Fruit fly (Drosophila melanogaster) whole organism, embryonic: ENCODE data around the gene CG3368.
A peak's percentile ranks its signal among the peaks of the same experiment; 100 is the strongest.

Experiments used
- CG10267 ChIP-seq: fragments of 200-800 bp; sonication (Bioruptor generic); optimal IDR thresholded peaks from 2 replicates; lab custom pipeline; 2018; ENCODE audit warnings: missing biosample characterization, mild to moderate bottlenecking, missing genetic modification characterization, moderate library complexity
- CG12236 ChIP-seq: fragments of 200-800 bp; sonication (Bioruptor generic); optimal IDR thresholded peaks from 2 replicates; lab custom pipeline; 2016; ENCODE audit warnings: missing biosample characterization, missing genetic modification characterization
- CG12299 ChIP-seq: fragments of 200-800 bp; sonication (Bioruptor generic); optimal IDR thresholded peaks from 2 replicates; lab custom pipeline; 2018; ENCODE audit warnings: missing biosample characterization, mild to moderate bottlenecking, missing genetic modification characterization
- CG13123 ChIP-seq: fragments of 200-800 bp; sonication (Bioruptor generic); optimal IDR thresholded peaks from 2 replicates; lab custom pipeline; 2016; ENCODE audit warnings: missing biosample characterization, missing genetic modification characterization
- CG13624 ChIP-seq: fragments of 200-800 bp; sonication (Bioruptor generic); optimal IDR thresholded peaks from 2 replicates; lab custom pipeline; 2016; ENCODE audit warnings: missing biosample characterization, missing genetic modification characterization
- CG15011 ChIP-seq: fragments of 200-800 bp; sonication (Bioruptor generic); optimal IDR thresholded peaks from 3 replicates; lab custom pipeline; 2018; ENCODE audit warnings: missing biosample characterization, mild to moderate bottlenecking, missing genetic modification characterization
- CG1602 ChIP-seq: fragments of 200-800 bp; sonication (Bioruptor generic); optimal IDR thresholded peaks from 3 replicates; lab custom pipeline; 2016; ENCODE audit warnings: missing biosample characterization, missing genetic modification characterization
- CG16779 ChIP-seq: fragments of 200-800 bp; sonication (Bioruptor generic); IDR thresholded peaks from 2 replicates; pipeline ENCODE4 v1.3.6; 2022; ENCODE audit warnings: missing biosample characterization, missing genetic modification characterization
- CG16813 ChIP-seq: fragments of 200-800 bp; sonication (Bioruptor generic); IDR thresholded peaks from 3 replicates; pipeline ENCODE4 v1.3.6; 2022; ENCODE audit warnings: missing biosample characterization, missing genetic modification characterization; ENCODE audit not compliant: partially characterized antibody
- CG17328 ChIP-seq: fragments of 200-800 bp; sonication (Bioruptor generic); IDR thresholded peaks from 2 replicates; pipeline ENCODE4 v1.3.6; 2022; ENCODE audit warnings: missing biosample characterization, missing genetic modification characterization
- CG3065 ChIP-seq: fragments of 200-800 bp; sonication (Bioruptor generic); optimal IDR thresholded peaks from 2 replicates; lab custom pipeline; 2016; ENCODE audit warnings: missing biosample characterization, missing genetic modification characterization
- CG32532 ChIP-seq: fragments of 200-800 bp; sonication (Bioruptor generic); IDR thresholded peaks from 2 replicates; pipeline ENCODE4 v1.3.6; 2022; ENCODE audit warnings: missing biosample characterization, missing genetic modification characterization
- CG4404 ChIP-seq: fragments of 200-800 bp; sonication (Bioruptor generic); IDR thresholded peaks from 2 replicates; pipeline ENCODE4 v1.3.6; 2022; ENCODE audit warnings: missing biosample characterization, missing genetic modification characterization
- CG6813 ChIP-seq: fragments of 200-800 bp; sonication (Bioruptor generic); optimal IDR thresholded peaks from 2 replicates; lab custom pipeline; 2017; ENCODE audit warnings: missing biosample characterization, missing genetic modification characterization, mild to moderate bottlenecking, moderate library complexity, missing genetic modification reagents
- CG7271 ChIP-seq: fragments of 200-800 bp; sonication (Bioruptor generic); optimal IDR thresholded peaks from 2 replicates; lab custom pipeline; 2018; ENCODE audit warnings: missing biosample characterization, mild to moderate bottlenecking, missing genetic modification characterization, moderate library complexity
- CG8281 ChIP-seq: fragments of 200-800 bp; sonication (Bioruptor generic); optimal IDR thresholded peaks from 2 replicates; lab custom pipeline; 2018; ENCODE audit warnings: missing biosample characterization, mild to moderate bottlenecking, missing genetic modification characterization, moderate library complexity
- CG9817 ChIP-seq: fragments of 200-800 bp; sonication (Bioruptor generic); optimal IDR thresholded peaks from 2 replicates; lab custom pipeline; 2018; ENCODE audit warnings: missing biosample characterization, mild to moderate bottlenecking, missing genetic modification characterization, moderate library complexity
- CG9876 ChIP-seq: fragments of 200-800 bp; sonication (Bioruptor generic); optimal IDR thresholded peaks from 2 replicates; lab custom pipeline; 2016; ENCODE audit warnings: missing biosample characterization, missing genetic modification characterization
- Camta ChIP-seq: fragments of 200-800 bp; sonication (Bioruptor generic); optimal IDR thresholded peaks from 2 replicates; lab custom pipeline; 2016; ENCODE audit warnings: missing biosample characterization, missing genetic modification characterization
- CoRest ChIP-seq: fragments of 200-800 bp; sonication (Bioruptor generic); optimal IDR thresholded peaks from 3 replicates; lab custom pipeline; 2018; ENCODE audit warnings: missing biosample characterization, mild to moderate bottlenecking, missing genetic modification characterization, moderate library complexity
- CrebB ChIP-seq: fragments of 200-800 bp; sonication (Bioruptor generic); optimal IDR thresholded peaks from 3 replicates; lab custom pipeline; 2018; ENCODE audit warnings: missing biosample characterization, mild to moderate bottlenecking, missing genetic modification characterization
- D19B ChIP-seq: fragments of 200-800 bp; sonication (Bioruptor generic); optimal IDR thresholded peaks from 2 replicates; lab custom pipeline; 2017; ENCODE audit warnings: missing biosample characterization, mild to moderate bottlenecking, missing genetic modification characterization
- Deaf1 ChIP-seq: fragments of 200-800 bp; optimal IDR thresholded peaks from 3 replicates; lab custom pipeline; 2019; ENCODE audit warnings: missing biosample characterization, mild to moderate bottlenecking, missing genetic modification characterization, moderate library complexity
- Dip2 ChIP-seq: fragments of 200-800 bp; sonication (Bioruptor generic); IDR thresholded peaks from 2 replicates; pipeline ENCODE4 v1.3.6; 2022; ENCODE audit warnings: missing biosample characterization, missing genetic modification characterization
- Hey ChIP-seq: fragments of 200-800 bp; sonication (Bioruptor generic); optimal IDR thresholded peaks from 3 replicates; lab custom pipeline; 2018; ENCODE audit warnings: missing biosample characterization, mild to moderate bottlenecking, missing genetic modification characterization
- Lhr ChIP-seq: fragments of 200-800 bp; sonication (Bioruptor generic); optimal IDR thresholded peaks from 3 replicates; lab custom pipeline; 2017; ENCODE audit warnings: mild to moderate bottlenecking, missing biosample characterization, missing genetic modification reagents, missing genetic modification characterization
- Mad ChIP-seq: fragments of 200-800 bp; sonication (Bioruptor generic); optimal IDR thresholded peaks from 2 replicates; lab custom pipeline; 2016; ENCODE audit warnings: missing biosample characterization, missing genetic modification characterization
- Max ChIP-seq: fragments of 200-800 bp; sonication (Bioruptor generic); optimal IDR thresholded peaks from 2 replicates; lab custom pipeline; 2016; ENCODE audit warnings: missing biosample characterization, mild to moderate bottlenecking, missing genetic modification characterization
- NC2β ChIP-seq: fragments of 200-800 bp; sonication (Bioruptor generic); optimal IDR thresholded peaks from 2 replicates; lab custom pipeline; 2016; ENCODE audit warnings: missing biosample characterization, missing genetic modification characterization
- TFAM ChIP-seq: fragments of 200-800 bp; sonication (Bioruptor generic); optimal IDR thresholded peaks from 2 replicates; lab custom pipeline; 2017; ENCODE audit warnings: missing biosample characterization, missing genetic modification characterization, inconsistent platforms
- ac ChIP-seq: fragments of 200-800 bp; sonication (Bioruptor generic); optimal IDR thresholded peaks from 3 replicates; lab custom pipeline; 2017; ENCODE audit warnings: missing biosample characterization, mild to moderate bottlenecking, missing genetic modification characterization
- ato ChIP-seq: fragments of 200-800 bp; sonication (Bioruptor generic); IDR thresholded peaks from 2 replicates; pipeline ENCODE4 v1.3.6; 2022; ENCODE audit warnings: missing biosample characterization, missing genetic modification characterization; ENCODE audit not compliant: partially characterized antibody
- bigmax ChIP-seq: fragments of 200-800 bp; sonication (Bioruptor generic); optimal IDR thresholded peaks from 2 replicates; lab custom pipeline; 2018; ENCODE audit warnings: missing biosample characterization, mild to moderate bottlenecking, missing genetic modification characterization
- dysf ChIP-seq: fragments of 200-800 bp; sonication (Bioruptor generic); IDR thresholded peaks from 3 replicates; pipeline ENCODE4 v1.3.6; 2022; ENCODE audit warnings: missing biosample characterization, missing genetic modification characterization
- ems ChIP-seq: fragments of 200-800 bp; sonication (Bioruptor generic); optimal IDR thresholded peaks from 3 replicates; lab custom pipeline; 2016; ENCODE audit warnings: missing biosample characterization, missing genetic modification characterization
- fd64A ChIP-seq: fragments of 200-800 bp; sonication (Bioruptor generic); optimal IDR thresholded peaks from 3 replicates; lab custom pipeline; 2018; ENCODE audit warnings: missing biosample characterization, mild to moderate bottlenecking, missing genetic modification characterization
- gce ChIP-seq: fragments of 200-800 bp; sonication (Bioruptor generic); IDR thresholded peaks from 3 replicates; pipeline ENCODE4 v1.3.6; 2022; ENCODE audit warnings: missing biosample characterization, missing genetic modification characterization
- prd ChIP-seq, 3 experiments: fragments of >200 bp in 2 of 3; fragments of 200-800 bp in 1 of 3; sonication (Bioruptor generic) in 1 of 3; optimal IDR thresholded peaks in 2 of 3; IDR thresholded peaks in 1 of 3; 2 replicates in 2 of 3; 3 replicates in 1 of 3; pipeline versions ENCODE4 v1.3.6 to Lab custom; 2017 to 2022; ENCODE audit warnings: missing biosample characterization in 1 of 3, missing genetic modification characterization in 1 of 3
- pzg ChIP-seq: fragments of 200-800 bp; sonication (Bioruptor generic); optimal IDR thresholded peaks from 3 replicates; lab custom pipeline; 2018; ENCODE audit warnings: missing biosample characterization, mild to moderate bottlenecking, missing genetic modification characterization, moderate library complexity
- run ChIP-seq: fragments of 200-800 bp; sonication (Bioruptor generic); optimal IDR thresholded peaks from 3 replicates; lab custom pipeline; 2018; ENCODE audit warnings: missing biosample characterization, mild to moderate bottlenecking, missing genetic modification characterization
- sc ChIP-seq, 3 experiments: fragments of >200 bp in 2 of 3; fragments of 200-800 bp in 1 of 3; sonication (Bioruptor generic) in 1 of 3; optimal IDR thresholded peaks; 2 replicates in 2 of 3; 3 replicates in 1 of 3; lab custom pipeline; 2017; ENCODE audit warnings: mild to moderate bottlenecking in 1 of 3, missing biosample characterization in 1 of 3, missing genetic modification characterization in 1 of 3, missing genetic modification reagents in 1 of 3
- sna ChIP-seq: fragments of 200-800 bp; sonication (Bioruptor generic); IDR thresholded peaks from 2 replicates; pipeline ENCODE4 v1.3.6; 2022; ENCODE audit warnings: missing biosample characterization, missing genetic modification characterization; ENCODE audit not compliant: partially characterized antibody
- so ChIP-seq: fragments of 200-800 bp; sonication (Bioruptor generic); IDR thresholded peaks from 3 replicates; pipeline ENCODE4 v1.3.6; 2022; ENCODE audit warnings: missing biosample characterization, missing genetic modification characterization
- stc ChIP-seq: fragments of 200-800 bp; sonication (Bioruptor generic); IDR thresholded peaks from 2 replicates; pipeline ENCODE4 v1.3.6; 2022; ENCODE audit warnings: missing biosample characterization, missing genetic modification characterization
- stwl ChIP-seq: fragments of 200-800 bp; sonication (Bioruptor generic); optimal IDR thresholded peaks from 3 replicates; lab custom pipeline; 2018; ENCODE audit warnings: missing biosample characterization, mild to moderate bottlenecking, missing genetic modification characterization, moderate library complexity
- tin ChIP-seq: fragments of 200-800 bp; sonication (Bioruptor generic); optimal IDR thresholded peaks from 3 replicates; lab custom pipeline; 2016; ENCODE audit warnings: missing biosample characterization, missing genetic modification characterization
- ttk ChIP-seq: fragments of 200-800 bp; sonication (Bioruptor generic); IDR thresholded peaks from 2 replicates; pipeline ENCODE4 v2.1.2; 2022; ENCODE audit warnings: missing biosample characterization, missing genetic modification characterization
- zf30C ChIP-seq: fragments of 200-800 bp; sonication (Bioruptor generic); optimal IDR thresholded peaks from 3 replicates; lab custom pipeline; 2018; ENCODE audit warnings: missing biosample characterization, mild to moderate bottlenecking, missing genetic modification characterization

CG3368 gene

dm6 chr3R:27238438-27239301 lies 44.9 kb upstream of the CG3368 start, which contains the start of the genes CG31064 and PolA2 (continued):
- peak; percentile 53 for TF ChIP-seq CG10267 (tag; lab: Kevin White, UChicago)
- peak; percentile 66 for TF ChIP-seq CG16813 (GFP tag; lab: Robert Waterston, UW)
- TF ChIP-seq prd (optimal IDR thresholded peaks at IDR 0.05; lab: Kevin White, UChicago) = no peak
- TF ChIP-seq prd (GFP tag; IDR thresholded peaks at IDR 0.05; lab: Robert Waterston, UW) = no peak
- peak; percentile 75 for TF ChIP-seq ato
- no peak for TF ChIP-seq bigmax
- TF ChIP-seq CG9817 (tag; lab: Kevin White, UChicago) = no peak
- no peak for TF ChIP-seq TFAM
- no peak for TF ChIP-seq Dip2 (GFP tag; lab: Robert Waterston, UW)
- TF ChIP-seq CG16779 (GFP tag; lab: Robert Waterston, UW) = no peak
- TF ChIP-seq CG1602 (GFP tag; lab: Kevin White, UChicago) = no peak
- peak; percentile 82 for TF ChIP-seq stwl (tag; lab: Kevin White, UChicago)
- no peak for TF ChIP-seq Mad (GFP tag; lab: Kevin White, UChicago)
- no peak for TF ChIP-seq CG12299
- TF ChIP-seq CG7271 (tag; lab: Kevin White, UChicago) = no peak
- TF ChIP-seq D19B (GFP tag; lab: Kevin White, UChicago) = no peak
- no peak for TF ChIP-seq fd64A
- TF ChIP-seq Lhr (GFP tag; lab: Kevin White, UChicago) = no peak
- TF ChIP-seq pzg (GFP tag; lab: Kevin White, UChicago) = peak; percentile 95
- peak; percentile 42 for TF ChIP-seq CrebB (tag; lab: Kevin White, UChicago)
- no peak for TF ChIP-seq CG6813 (GFP tag; lab: Kevin White, UChicago)
- peak; percentile 71 for TF ChIP-seq ac (GFP tag; lab: Kevin White, UChicago)
- no peak for TF ChIP-seq zf30C (GFP tag; lab: Kevin White, UChicago)
- no peak for TF ChIP-seq Camta (GFP tag; lab: Kevin White, UChicago)
- peak; percentile 94 for TF ChIP-seq CG8281 (tag; lab: Kevin White, UChicago)
- no peak for TF ChIP-seq CG17328 (GFP tag; lab: Robert Waterston, UW)
- no peak for TF ChIP-seq CG3065 (GFP tag; lab: Kevin White, UChicago)
- no peak for TF ChIP-seq CG12236 (GFP tag; lab: Kevin White, UChicago)
- TF ChIP-seq CG15011 (GFP tag; lab: Kevin White, UChicago) = no peak
- TF ChIP-seq CG13123 (GFP tag; lab: Kevin White, UChicago) = no peak
- TF ChIP-seq Max (GFP tag; lab: Kevin White, UChicago) = no peak
- no peak for TF ChIP-seq gce (GFP tag; lab: Robert Waterston, UW)
- no peak for TF ChIP-seq dysf
- peak; percentile 22 for TF ChIP-seq CoRest (tag; lab: Kevin White, UChicago)
- TF ChIP-seq NC2β (GFP tag; lab: Kevin White, UChicago) = no peak
- no peak for TF ChIP-seq sc (optimal IDR thresholded peaks at IDR 0.05; lab: Kevin White, UChicago)
- no peak for TF ChIP-seq sc (GFP tag; optimal IDR thresholded peaks at IDR 0.05; lab: Kevin White, UChicago)
- TF ChIP-seq stc (GFP tag; lab: Robert Waterston, UW) = no peak
- TF ChIP-seq ttk (GFP tag; lab: Robert Waterston, UW) = no peak
- peak; percentile 7 for TF ChIP-seq CG13624 (GFP tag; lab: Kevin White, UChicago)
- TF ChIP-seq CG4404 (GFP tag; lab: Robert Waterston, UW) = 0 out of 2 replicates have a peak, but pooled peaks have one; percentile 28
- TF ChIP-seq run (tag; lab: Kevin White, UChicago) = no peak
- TF ChIP-seq CG32532 = no peak
- no peak for TF ChIP-seq Hey
- no peak for TF ChIP-seq tin (GFP tag; lab: Kevin White, UChicago)
- no peak for TF ChIP-seq Deaf1 (tag; lab: Kevin White, UChicago)
- TF ChIP-seq ems (GFP tag; lab: Kevin White, UChicago) = no peak
- TF ChIP-seq sna = peak; percentile 73; the same call in 1 of the 2 replicates
- no peak for TF ChIP-seq so (GFP tag; lab: Robert Waterston, UW)
- TF ChIP-seq CG9876 (GFP tag; lab: Kevin White, UChicago) = no peak
